Fruit fly (Drosophila melanogaster) whole organism, embryonic: Measurements from ENCODE around the gene Nup153.

Experiments
- Abd-B ChIP-seq: fragments of 200-800 bp; sonication (Bioruptor generic); optimal IDR thresholded peaks from 2 replicates; lab custom pipeline; 2018; ENCODE audit warnings: missing biosample characterization, mild to moderate bottlenecking, missing genetic modification characterization, moderate library complexity
- CG10209 ChIP-seq: fragments of 200-800 bp; sonication (Bioruptor generic); optimal IDR thresholded peaks from 3 replicates; lab custom pipeline; 2017; ENCODE audit warnings: missing biosample characterization, mild to moderate bottlenecking, missing genetic modification characterization, missing genetic modification reagents
- CG10267 ChIP-seq: fragments of 200-800 bp; sonication (Bioruptor generic); optimal IDR thresholded peaks from 2 replicates; lab custom pipeline; 2018; ENCODE audit warnings: missing biosample characterization, mild to moderate bottlenecking, missing genetic modification characterization, moderate library complexity
- CG11247 ChIP-seq: fragments of 200-800 bp; sonication (Bioruptor generic); IDR thresholded peaks from 2 replicates; pipeline ENCODE4 v1.3.6; 2022; ENCODE audit warnings: missing biosample characterization, missing genetic modification characterization
- CG12299 ChIP-seq: fragments of 200-800 bp; sonication (Bioruptor generic); optimal IDR thresholded peaks from 2 replicates; lab custom pipeline; 2018; ENCODE audit warnings: missing biosample characterization, mild to moderate bottlenecking, missing genetic modification characterization
- CG12659 ChIP-seq: fragments of 200-800 bp; sonication (Bioruptor generic); optimal IDR thresholded peaks from 3 replicates; lab custom pipeline; 2017; ENCODE audit warnings: mild to moderate bottlenecking, missing biosample characterization, missing genetic modification reagents, missing genetic modification characterization
- CG12769 ChIP-seq: fragments of 200-800 bp; sonication (Bioruptor generic); optimal IDR thresholded peaks from 2 replicates; lab custom pipeline; 2019; ENCODE audit warnings: missing biosample characterization, mild to moderate bottlenecking, missing genetic modification characterization, moderate library complexity
- CG13775 ChIP-seq: fragments of 200-800 bp; sonication (Bioruptor generic); optimal IDR thresholded peaks from 3 replicates; lab custom pipeline; 2017; ENCODE audit warnings: missing biosample characterization, mild to moderate bottlenecking, missing genetic modification characterization
- CG14050 ChIP-seq: fragments of 200-800 bp; sonication (Bioruptor generic); IDR thresholded peaks from 3 replicates; pipeline ENCODE4 v1.3.6; 2022; ENCODE audit warnings: missing biosample characterization, missing genetic modification characterization
- CG14667 ChIP-seq: fragments of 200-800 bp; sonication (Bioruptor generic); IDR thresholded peaks from 2 replicates; pipeline ENCODE4 v1.3.6; 2022; ENCODE audit warnings: missing biosample characterization, missing genetic modification characterization
- CG2120 ChIP-seq: fragments of 200-800 bp; sonication (Bioruptor generic); optimal IDR thresholded peaks from 3 replicates; lab custom pipeline; 2016; ENCODE audit warnings: missing biosample characterization, missing genetic modification characterization
- CG2129 ChIP-seq: fragments of 200-800 bp; sonication (Bioruptor generic); IDR thresholded peaks from 2 replicates; pipeline ENCODE4 v1.3.6; 2022; ENCODE audit warnings: missing biosample characterization, missing genetic modification characterization; ENCODE audit not compliant: partially characterized antibody
- CG30431 ChIP-seq: fragments of 200-800 bp; sonication (Bioruptor generic); optimal IDR thresholded peaks from 2 replicates; lab custom pipeline; 2017; ENCODE audit warnings: missing biosample characterization, missing genetic modification characterization
- CG3065 ChIP-seq: fragments of 200-800 bp; sonication (Bioruptor generic); optimal IDR thresholded peaks from 2 replicates; lab custom pipeline; 2016; ENCODE audit warnings: missing biosample characterization, missing genetic modification characterization
- CG31224 ChIP-seq: fragments of 200-800 bp; sonication (Bioruptor generic); IDR thresholded peaks from 2 replicates; pipeline ENCODE4 v1.3.6; 2022; ENCODE audit warnings: missing biosample characterization, missing genetic modification characterization
- CG3995 ChIP-seq: fragments of 200-800 bp; sonication (Bioruptor generic); optimal IDR thresholded peaks from 3 replicates; lab custom pipeline; 2016; ENCODE audit warnings: missing biosample characterization, missing genetic modification characterization
- CG4328 ChIP-seq: fragments of 200-800 bp; sonication (Bioruptor generic); optimal IDR thresholded peaks from 3 replicates; lab custom pipeline; 2017; ENCODE audit warnings: missing biosample characterization, missing genetic modification reagents, missing genetic modification characterization
- CG5245 ChIP-seq: fragments of 200-800 bp; sonication (Bioruptor generic); optimal IDR thresholded peaks from 3 replicates; lab custom pipeline; 2016; ENCODE audit warnings: missing biosample characterization, missing genetic modification characterization
- CG6654 ChIP-seq: fragments of 200-800 bp; sonication (Bioruptor generic); optimal IDR thresholded peaks from 2 replicates; lab custom pipeline; 2017; ENCODE audit warnings: missing biosample characterization, mild to moderate bottlenecking, missing genetic modification characterization
- CG6683 ChIP-seq: fragments of 200-800 bp; sonication (Bioruptor generic); optimal IDR thresholded peaks from 2 replicates; lab custom pipeline; 2017; ENCODE audit warnings: missing biosample characterization, mild to moderate bottlenecking, missing genetic modification characterization, missing genetic modification reagents
- CG6765 ChIP-seq: fragments of 200-800 bp; sonication (Bioruptor generic); optimal IDR thresholded peaks from 3 replicates; lab custom pipeline; 2017; ENCODE audit warnings: missing biosample characterization, mild to moderate bottlenecking, missing genetic modification characterization
- Doc3 ChIP-seq: fragments of 200-800 bp; sonication (Bioruptor generic); IDR thresholded peaks from 3 replicates; pipeline ENCODE4 v1.3.6; 2022; ENCODE audit warnings: missing biosample characterization, missing genetic modification characterization; ENCODE audit not compliant: partially characterized antibody
- H2.0 ChIP-seq: fragments of 200-800 bp; sonication (Bioruptor generic); IDR thresholded peaks from 2 replicates; pipeline ENCODE4 v1.3.6; 2022; ENCODE audit warnings: missing biosample characterization, missing genetic modification characterization
- Hr51 ChIP-seq, 2 experiments: fragments of 200-800 bp; sonication (Bioruptor generic); optimal IDR thresholded peaks; 2 replicates in 1 of 2; 3 replicates in 1 of 2; lab custom pipeline; 2016 to 2018; ENCODE audit warnings: missing biosample characterization in 2 of 2, missing genetic modification characterization in 2 of 2, mild to moderate bottlenecking in 1 of 2, moderate library complexity in 1 of 2
- Max ChIP-seq: fragments of 200-800 bp; sonication (Bioruptor generic); optimal IDR thresholded peaks from 2 replicates; lab custom pipeline; 2016; ENCODE audit warnings: missing biosample characterization, mild to moderate bottlenecking, missing genetic modification characterization
- Myb ChIP-seq: fragments of 200-800 bp; sonication (Bioruptor generic); optimal IDR thresholded peaks from 2 replicates; lab custom pipeline; 2016; ENCODE audit warnings: missing biosample characterization, missing genetic modification characterization
- NK7.1 ChIP-seq: fragments of 200-800 bp; sonication (Bioruptor generic); optimal IDR thresholded peaks from 3 replicates; lab custom pipeline; 2016; ENCODE audit warnings: missing biosample characterization, missing genetic modification characterization
- PHDP ChIP-seq: fragments of 200-800 bp; sonication (Bioruptor generic); optimal IDR thresholded peaks from 3 replicates; lab custom pipeline; 2018; ENCODE audit warnings: missing biosample characterization, mild to moderate bottlenecking, missing genetic modification characterization, moderate library complexity
- Poxn ChIP-seq: fragments of 200-800 bp; sonication (Bioruptor generic); IDR thresholded peaks from 2 replicates; pipeline ENCODE4 v1.3.6; 2022; ENCODE audit warnings: missing biosample characterization, missing genetic modification characterization
- Stat92E ChIP-seq, 3 experiments: fragments of >200 bp in 2 of 3; fragments of 200-800 bp in 1 of 3; sonication (Bioruptor generic) in 1 of 3; optimal IDR thresholded peaks; 2 replicates each; lab custom pipeline; 2017 to 2019; ENCODE audit warnings: missing biosample characterization in 3 of 3, missing genetic modification characterization in 3 of 3, mild to moderate bottlenecking in 1 of 3, moderate library complexity in 1 of 3
- Tbp ChIP-seq: fragments of >200 bp; optimal IDR thresholded peaks from 2 replicates; lab custom pipeline; 2018; ENCODE audit warnings: missing biosample characterization, missing genetic modification characterization
- abd-A ChIP-seq: fragments of 200-800 bp; sonication (Bioruptor generic); optimal IDR thresholded peaks from 3 replicates; lab custom pipeline; 2019; ENCODE audit warnings: missing biosample characterization, mild to moderate bottlenecking, missing genetic modification characterization, moderate library complexity
- ara ChIP-seq: fragments of 200-800 bp; sonication (Bioruptor generic); IDR thresholded peaks from 2 replicates; pipeline ENCODE4 v1.3.6; 2022; ENCODE audit warnings: missing biosample characterization, missing genetic modification characterization
- en ChIP-seq: fragments of 200-800 bp; sonication (Bioruptor generic); optimal IDR thresholded peaks from 2 replicates; lab custom pipeline; 2016; ENCODE audit warnings: missing biosample characterization, missing genetic modification characterization
- fu2 ChIP-seq: fragments of 200-800 bp; sonication (Bioruptor generic); optimal IDR thresholded peaks from 2 replicates; lab custom pipeline; 2016; ENCODE audit warnings: missing biosample characterization, missing genetic modification characterization
- gce ChIP-seq: fragments of 200-800 bp; sonication (Bioruptor generic); IDR thresholded peaks from 3 replicates; pipeline ENCODE4 v1.3.6; 2022; ENCODE audit warnings: missing biosample characterization, missing genetic modification characterization
- grau ChIP-seq: fragments of 200-800 bp; optimal IDR thresholded peaks from 3 replicates; lab custom pipeline; 2019; ENCODE audit warnings: missing biosample characterization, mild to moderate bottlenecking, missing genetic modification characterization, moderate library complexity
- hbn ChIP-seq: fragments of 200-800 bp; sonication (Bioruptor generic); IDR thresholded peaks from 2 replicates; pipeline ENCODE4 v1.3.6; 2022; ENCODE audit warnings: missing biosample characterization, missing genetic modification characterization; ENCODE audit not compliant: partially characterized antibody
- jumu ChIP-seq: fragments of 200-800 bp; sonication (Bioruptor generic); optimal IDR thresholded peaks from 3 replicates; lab custom pipeline; 2016; ENCODE audit warnings: missing biosample characterization, missing genetic modification characterization
- klu ChIP-seq: fragments of 200-800 bp; sonication (Bioruptor generic); IDR thresholded peaks from 2 replicates; pipeline ENCODE4 v1.3.6; 2022; ENCODE audit warnings: missing biosample characterization, missing genetic modification characterization
- lbe ChIP-seq: fragments of 200-800 bp; sonication (Bioruptor generic); optimal IDR thresholded peaks from 2 replicates; lab custom pipeline; 2016; ENCODE audit warnings: missing biosample characterization, mild to moderate bottlenecking, missing genetic modification characterization
- nmo ChIP-seq: fragments of 200-800 bp; sonication (Bioruptor generic); optimal IDR thresholded peaks from 2 replicates; lab custom pipeline; 2018; ENCODE audit warnings: missing biosample characterization, mild to moderate bottlenecking, missing genetic modification characterization, moderate library complexity
- pros ChIP-seq: fragments of 200-800 bp; sonication (Bioruptor generic); optimal IDR thresholded peaks from 3 replicates; lab custom pipeline; 2019; ENCODE audit warnings: missing biosample characterization, mild to moderate bottlenecking, missing genetic modification characterization, moderate library complexity
- repo ChIP-seq: fragments of 200-800 bp; sonication (Bioruptor generic); optimal IDR thresholded peaks from 2 replicates; lab custom pipeline; 2016; ENCODE audit warnings: missing biosample characterization, missing genetic modification characterization
- tgo ChIP-seq: fragments of 200-800 bp; sonication (Bioruptor generic); IDR thresholded peaks from 3 replicates; pipeline ENCODE4 v1.3.6; 2022; ENCODE audit warnings: missing biosample characterization, missing genetic modification characterization
- tna ChIP-seq: fragments of 200-800 bp; sonication (Bioruptor generic); IDR thresholded peaks from 2 replicates; pipeline ENCODE4 v1.3.6; 2022; ENCODE audit warnings: missing biosample characterization, missing genetic modification characterization; ENCODE audit not compliant: partially characterized antibody
- trem ChIP-seq: fragments of 200-800 bp; optimal IDR thresholded peaks from 3 replicates; lab custom pipeline; 2019; ENCODE audit warnings: missing biosample characterization, mild to moderate bottlenecking, missing genetic modification characterization, moderate library complexity
- trh ChIP-seq: fragments of 200-800 bp; sonication (Bioruptor generic); optimal IDR thresholded peaks from 2 replicates; lab custom pipeline; 2016; ENCODE audit warnings: missing biosample characterization, missing genetic modification characterization
- ttk ChIP-seq: fragments of 200-800 bp; sonication (Bioruptor generic); IDR thresholded peaks from 2 replicates; pipeline ENCODE4 v2.1.2; 2022; ENCODE audit warnings: missing biosample characterization, missing genetic modification characterization
- vfl ChIP-seq: fragments of 200-800 bp; sonication (Bioruptor generic); optimal IDR thresholded peaks from 2 replicates; lab custom pipeline; 2016; ENCODE audit warnings: missing biosample characterization, missing genetic modification characterization

Gene Nup153

DNA sequence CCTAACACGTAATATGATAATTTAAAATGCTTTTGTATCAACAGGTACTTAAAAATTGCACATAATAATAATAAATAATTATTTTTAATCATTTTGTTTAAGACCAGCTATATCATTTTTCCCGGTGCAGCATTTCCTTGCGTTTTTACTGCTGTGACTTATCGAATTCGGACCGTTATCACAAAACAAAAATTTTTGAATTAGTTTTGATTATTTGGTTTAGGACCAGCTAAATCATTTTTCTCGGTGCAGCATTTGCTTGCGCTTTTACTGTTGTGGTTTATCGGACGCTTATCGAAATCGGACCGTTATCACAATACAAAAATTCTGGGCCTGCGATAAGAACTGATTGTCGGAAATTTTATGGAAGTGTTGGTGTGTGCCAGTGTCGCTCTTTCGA, 46.5 kb upstream of the Nup153 start (continued):
- TF ChIP-seq hbn (GFP tag; lab: Robert Waterston, UW) (no peak), Max (peak; percentile 48), CG4328 (GFP tag; lab: Kevin White, UChicago) (peak; percentile 59), CG3995 (GFP tag; lab: Kevin White, UChicago) (no peak), CG6765 (GFP tag; lab: Kevin White, UChicago) (peak; percentile 74), Hr51 (GFP tag; optimal IDR thresholded peaks at IDR 0.05; lab: Kevin White, UChicago) (peak; percentile 28 to 89), trem (tag; lab: Kevin White, UChicago) (peak; percentile 66), CG13775 (GFP tag; lab: Kevin White, UChicago) (peak; percentile 81), CG3065 (GFP tag; lab: Kevin White, UChicago) (peak; percentile 62), CG2129 (no peak), CG10209 (GFP tag; lab: Kevin White, UChicago) (peak; percentile 84), grau (peak; percentile 84), CG14667 (GFP tag; lab: Robert Waterston, UW) (no peak), nmo (GFP tag; lab: Kevin White, UChicago) (peak; percentile 83), ttk (GFP tag; lab: Robert Waterston, UW) (peak; percentile 71; the same call in 1 of the 2 replicates), pros (no peak), fu2 (GFP tag; lab: Kevin White, UChicago) (peak; percentile 40), Myb (peak; percentile 66), CG31224 (GFP tag; lab: Robert Waterston, UW) (peak; percentile 57; the same call in 1 of the 2 replicates), Stat92E (GFP tag; optimal IDR thresholded peaks at IDR 0.05; lab: Kevin White, UChicago) (peak in 1 of 3 experiments; percentile 34), jumu (no peak), Abd-B (GFP tag; lab: Kevin White, UChicago) (peak; percentile 70), CG12299 (tag; lab: Kevin White, UChicago) (peak; percentile 53), CG11247 (GFP tag; lab: Robert Waterston, UW) (peak; percentile 69), klu (GFP tag; lab: Robert Waterston, UW) (no peak), CG12659 (GFP tag; lab: Kevin White, UChicago) (peak; percentile 81), H2.0 (GFP tag; lab: Robert Waterston, UW) (peak; percentile 66), CG6683 (GFP tag; lab: Kevin White, UChicago) (peak; percentile 33), trh (peak; percentile 20), CG5245 (GFP tag; lab: Kevin White, UChicago) (peak; percentile 69), abd-A (tag; lab: Kevin White, UChicago) (no peak), Poxn (no peak), CG10267 (peak; percentile 74), CG30431 (GFP tag; lab: Kevin White, UChicago) (peak; percentile 75), repo (GFP tag; lab: Kevin White, UChicago) (no peak), lbe (GFP tag; lab: Kevin White, UChicago) (peak; percentile 73), en (GFP tag; lab: Kevin White, UChicago) (no peak), Tbp (no peak), Doc3 (GFP tag; lab: Robert Waterston, UW) (no peak), gce (no peak; the same call in 2 of the 3 replicates), CG14050 (peak; percentile 71), CG12769 (tag; lab: Kevin White, UChicago) (peak; percentile 71), NK7.1 (GFP tag; lab: Kevin White, UChicago) (peak; percentile 17), tgo (GFP tag; lab: Robert Waterston, UW) (peak; percentile 69), PHDP (tag; lab: Kevin White, UChicago) (peak; percentile 86), CG2120 (GFP tag; lab: Kevin White, UChicago) (peak; percentile 82), CG6654 (GFP tag; lab: Kevin White, UChicago) (peak; percentile 63), vfl (peak; percentile 42), ara (GFP tag; lab: Robert Waterston, UW) (peak; percentile 78), tna (GFP tag; lab: Robert Waterston, UW) (no peak)
